Worm (Caenorhabditis elegans): ENCODE measurements around the gene istr-1.

DNA sequence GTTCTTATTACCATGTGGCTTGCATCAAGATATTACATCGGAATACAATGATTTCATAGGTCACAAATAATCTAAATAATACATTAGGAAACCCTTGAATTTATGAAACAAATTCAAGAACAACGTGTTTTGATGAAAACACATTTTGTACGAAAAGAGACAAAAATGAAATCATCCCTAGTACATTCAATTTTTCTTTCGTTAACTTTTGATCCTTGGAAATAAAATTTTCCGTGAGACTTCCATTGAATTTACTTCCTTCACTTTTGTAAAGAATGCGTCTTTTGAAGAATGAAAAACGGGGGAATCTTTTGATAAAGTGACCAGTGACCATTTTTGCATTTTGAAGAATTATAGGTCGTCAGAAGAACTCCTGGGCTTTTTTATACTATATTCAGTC lies 23.9 kb upstream of the istr-1 start:
- TF ChIP-seq ceh-16 (tag; optimal IDR thresholded peaks at IDR 0.05) (no peak), blmp-1 (tag; optimal IDR thresholded peaks at IDR 0.05; ENCODE audit: insufficient read depth) (no peak), ztf-11 (tag; optimal IDR thresholded peaks at IDR 0.05) (no peak), ZK546.5 (tag; optimal IDR thresholded peaks at IDR 0.05) (no peak), ceh-82 (tag; optimal IDR thresholded peaks at IDR 0.05) (no peak), nhr-12 (tag; optimal IDR thresholded peaks at IDR 0.05) (no peak)
